Worm (Caenorhabditis elegans) whole organism, mixed stage, embryonic: ENCODE results near the gene str-130.

ENCODE experiments used
- M03D4.4 ChIP-seq: sonication (generic microtip); optimal IDR thresholded peaks from 2 replicates; lab custom pipeline; 2017; ENCODE audit warnings: mild to moderate bottlenecking, missing genetic modification characterization, missing compliant biosample characterization
- bed-3 ChIP-seq: fragments of 200-800 bp; sonication (Bioruptor generic); optimal IDR thresholded peaks from 3 replicates; lab custom pipeline; 2018; ENCODE audit warnings: mild to moderate bottlenecking, missing genetic modification characterization, moderate library complexity, missing compliant biosample characterization
- blmp-1 ChIP-seq: fragments of 150-350 bp; optimal IDR thresholded peaks from 2 replicates; lab custom pipeline; 2014; ENCODE audit warnings: missing biosample characterization, missing genetic modification characterization
- ceh-39 ChIP-seq: fragments of 150-350 bp; optimal IDR thresholded peaks from 2 replicates; lab custom pipeline; 2014; ENCODE audit warnings: missing biosample characterization, missing genetic modification characterization
- ceh-43 ChIP-seq: fragments of 200-800 bp; sonication (Bioruptor generic); optimal IDR thresholded peaks from 2 replicates; lab custom pipeline; 2018; ENCODE audit warnings: mild to moderate bottlenecking, missing genetic modification characterization, moderate library complexity, missing compliant biosample characterization
- ceh-83 ChIP-seq: fragments of 200-800 bp; sonication (Bioruptor generic); optimal IDR thresholded peaks from 2 replicates; lab custom pipeline; 2018; ENCODE audit warnings: mild to moderate bottlenecking, missing genetic modification characterization, missing compliant biosample characterization
- ces-1 ChIP-seq: fragments of 150-350 bp; optimal IDR thresholded peaks from 2 replicates; lab custom pipeline; 2014; ENCODE audit warnings: missing biosample characterization, missing genetic modification reagents, missing genetic modification characterization
- cnd-1 ChIP-seq: fragments of 200-800 bp; sonication (Bioruptor generic); optimal IDR thresholded peaks from 2 replicates; lab custom pipeline; 2018; ENCODE audit warnings: mild to moderate bottlenecking, missing genetic modification characterization, missing compliant biosample characterization
- drap-1 ChIP-seq: fragments of 200-800 bp; sonication (Bioruptor generic); optimal IDR thresholded peaks from 3 replicates; lab custom pipeline; 2018; ENCODE audit warnings: mild to moderate bottlenecking, missing genetic modification characterization, missing compliant biosample characterization
- elt-1 ChIP-seq: sonication (generic microtip); optimal IDR thresholded peaks from 2 replicates; lab custom pipeline; 2017; ENCODE audit warnings: missing genetic modification characterization, mild to moderate bottlenecking, missing compliant biosample characterization, antibody characterized with exemption, moderate library complexity, borderline replicate concordance; ENCODE audit not compliant: insufficient read depth
- elt-3 ChIP-seq: fragments of 150-350 bp; optimal IDR thresholded peaks from 2 replicates; lab custom pipeline; 2014; ENCODE audit warnings: missing biosample characterization, missing genetic modification characterization
- flh-1 ChIP-seq: fragments of 200-800 bp; sonication (Bioruptor generic); optimal IDR thresholded peaks from 2 replicates; lab custom pipeline; 2018; ENCODE audit warnings: mild to moderate bottlenecking, missing genetic modification characterization, moderate library complexity, missing compliant biosample characterization
- ham-2 ChIP-seq: fragments of 200-800 bp; sonication (Bioruptor generic); optimal IDR thresholded peaks from 2 replicates; lab custom pipeline; 2018; ENCODE audit warnings: mild to moderate bottlenecking, missing genetic modification characterization, missing compliant biosample characterization
- hlh-1 ChIP-seq: fragments of 150-350 bp; optimal IDR thresholded peaks from 2 replicates; lab custom pipeline; 2014; ENCODE audit warnings: missing biosample characterization, missing genetic modification reagents, missing genetic modification characterization
- lin-13 ChIP-seq: fragments of 150-350 bp; optimal IDR thresholded peaks from 2 replicates; lab custom pipeline; 2014; ENCODE audit warnings: missing biosample characterization, missing genetic modification characterization
- lin-32 ChIP-seq: fragments of 200-800 bp; sonication (Bioruptor generic); optimal IDR thresholded peaks from 2 replicates; lab custom pipeline; 2018; ENCODE audit warnings: mild to moderate bottlenecking, missing genetic modification characterization, missing compliant biosample characterization
- lsy-2 ChIP-seq: fragments of 150-350 bp; optimal IDR thresholded peaks from 2 replicates; lab custom pipeline; 2014; ENCODE audit warnings: missing biosample characterization, missing genetic modification characterization
- mab-5 ChIP-seq: fragments of 150-350 bp; optimal IDR thresholded peaks from 2 replicates; lab custom pipeline; 2014; ENCODE audit warnings: missing biosample characterization, missing genetic modification characterization
- mep-1 ChIP-seq: fragments of 150-350 bp; optimal IDR thresholded peaks from 2 replicates; lab custom pipeline; 2017; ENCODE audit warnings: missing biosample characterization, missing genetic modification reagents, missing genetic modification characterization, inconsistent platforms
- mls-2 ChIP-seq: sonication (generic microtip); optimal IDR thresholded peaks from 2 replicates; lab custom pipeline; 2016; ENCODE audit warnings: mild to moderate bottlenecking, missing genetic modification characterization, moderate library complexity, missing compliant biosample characterization
- nhr-12 ChIP-seq: fragments of 150-350 bp; optimal IDR thresholded peaks from 2 replicates; lab custom pipeline; 2014; ENCODE audit warnings: missing biosample characterization, missing genetic modification characterization
- nhr-2 ChIP-seq: fragments of 150-350 bp; optimal IDR thresholded peaks from 2 replicates; lab custom pipeline; 2014; ENCODE audit warnings: missing biosample characterization, missing genetic modification characterization
- nhr-237 ChIP-seq: fragments of 150-350 bp; optimal IDR thresholded peaks from 2 replicates; lab custom pipeline; 2014; ENCODE audit warnings: missing biosample characterization, missing genetic modification characterization
- nhr-28 ChIP-seq: fragments of 150-350 bp; optimal IDR thresholded peaks from 2 replicates; lab custom pipeline; 2014; ENCODE audit warnings: missing biosample characterization, missing genetic modification characterization
- nhr-76 ChIP-seq: sonication (generic microtip); optimal IDR thresholded peaks from 2 replicates; lab custom pipeline; 2017; ENCODE audit warnings: missing biosample characterization, missing genetic modification characterization
- pha-4 ChIP-seq: fragments of 150-350 bp; optimal IDR thresholded peaks from 2 replicates; lab custom pipeline; 2018; ENCODE audit warnings: missing biosample characterization, missing genetic modification reagents, missing genetic modification characterization
- sem-2 ChIP-seq: fragments of 200-800 bp; sonication (Bioruptor generic); optimal IDR thresholded peaks from 2 replicates; lab custom pipeline; 2018; ENCODE audit warnings: mild to moderate bottlenecking, missing genetic modification characterization, missing compliant biosample characterization
- snpc-4 ChIP-seq: fragments of 150-350 bp; optimal IDR thresholded peaks from 2 replicates; lab custom pipeline; 2014; ENCODE audit warnings: missing biosample characterization, missing genetic modification characterization
- sptf-1 ChIP-seq: sonication (generic microtip); optimal IDR thresholded peaks from 2 replicates; lab custom pipeline; 2017; ENCODE audit warnings: mild to moderate bottlenecking, missing genetic modification characterization, moderate library complexity, missing compliant biosample characterization
- unc-120 ChIP-seq: sonication (generic microtip); optimal IDR thresholded peaks from 2 replicates; lab custom pipeline; 2017; ENCODE audit warnings: missing genetic modification characterization, missing compliant biosample characterization; ENCODE audit not compliant: poor library complexity, severe bottlenecking
- unc-39 ChIP-seq: fragments of 150-350 bp; optimal IDR thresholded peaks from 2 replicates; lab custom pipeline; 2014; ENCODE audit warnings: missing biosample characterization, missing genetic modification characterization
- unc-62 ChIP-seq: fragments of 150-350 bp; optimal IDR thresholded peaks from 2 replicates; lab custom pipeline; 2014; ENCODE audit warnings: missing biosample characterization, missing genetic modification reagents, missing genetic modification characterization
- zip-8 ChIP-seq: fragments of 150-350 bp; optimal IDR thresholded peaks from 2 replicates; lab custom pipeline; 2014; ENCODE audit warnings: missing biosample characterization, missing genetic modification characterization
- ztf-11 ChIP-seq: fragments of 150-350 bp; optimal IDR thresholded peaks from 2 replicates; lab custom pipeline; 2014; ENCODE audit warnings: missing biosample characterization, missing genetic modification characterization

str-130 gene

ce11 chrV:8090595-8090994, at the start of gene str-130:
Gene str-130, minus strand, starts transcription at chrV:8090695.
- TF ChIP-seq ham-2 (GFP tag; lab: Kevin White, UChicago) (no peak), cnd-1 (tag; lab: Kevin White, UChicago) (no peak), elt-1 (tag; lab: Kevin White, UChicago) (no peak), hlh-1 (tag; lab: Kevin White, UChicago) (no peak), unc-120 (no peak), mab-5 (no peak), nhr-12 (tag; lab: Kevin White, UChicago) (no peak), drap-1 (no peak), pha-4 (tag; lab: Kevin White, UChicago) (no peak), snpc-4 (tag; lab: Kevin White, UChicago) (no peak), sem-2 (no peak), nhr-237 (tag; lab: Kevin White, UChicago) (no peak), ztf-11 (no peak), unc-39 (tag; lab: Kevin White, UChicago) (no peak)

ce11 chrV:8132926-8133325, 42.4 kb upstream of the str-130 start, which contains the start of gene D1014.4:
Gene D1014.4, plus strand, starts transcription at chrV:8133226.
- TF ChIP-seq ztf-11 (no peak), pha-4 (tag; lab: Kevin White, UChicago) (no peak), ces-1 (GFP tag; lab: Kevin White, UChicago) (peak; percentile 6), ceh-83 (GFP tag; lab: Kevin White, UChicago) (no peak)

- TF ChIP-seq ceh-83 (GFP tag; lab: Kevin White, UChicago) (no peak), elt-3 (tag; lab: Kevin White, UChicago) (no peak), mab-5 (no peak), sem-2 (no peak), unc-39 (tag; lab: Kevin White, UChicago) (no peak), pha-4 (tag; lab: Kevin White, UChicago) (no peak), lin-32 (GFP tag; lab: Kevin White, UChicago) (no peak), snpc-4 (tag; lab: Kevin White, UChicago) (no peak), unc-120 (no peak), unc-62 (GFP tag; lab: Kevin White, UChicago) (no peak), blmp-1 (tag; lab: Kevin White, UChicago) (no peak), hlh-1 (tag; lab: Kevin White, UChicago) (no peak)
Measured at ce11 chrV:8131628-8132027, 41.1 kb upstream of the str-130 start.

- no peak for TF ChIP-seq hlh-1 (tag; lab: Kevin White, UChicago)
- no peak for TF ChIP-seq bed-3 (GFP tag; lab: Kevin White, UChicago)
- TF ChIP-seq nhr-76: no peak
- TF ChIP-seq blmp-1 (tag; lab: Kevin White, UChicago): no peak
- no peak for TF ChIP-seq ces-1 (GFP tag; lab: Kevin White, UChicago)
- TF ChIP-seq snpc-4 (tag; lab: Kevin White, UChicago): no peak
- TF ChIP-seq pha-4 (tag; lab: Kevin White, UChicago): no peak
- TF ChIP-seq flh-1 (GFP tag; lab: Kevin White, UChicago): no peak
- TF ChIP-seq nhr-12 (tag; lab: Kevin White, UChicago): no peak
- no peak for TF ChIP-seq sem-2
- TF ChIP-seq ceh-39: no peak
- TF ChIP-seq elt-1 (tag; lab: Kevin White, UChicago): no peak
- TF ChIP-seq ceh-83 (GFP tag; lab: Kevin White, UChicago): no peak
- TF ChIP-seq zip-8 (tag; lab: Kevin White, UChicago): no peak
- no peak for TF ChIP-seq ham-2 (GFP tag; lab: Kevin White, UChicago)
- TF ChIP-seq mls-2 (tag; lab: Kevin White, UChicago): no peak
- TF ChIP-seq, all 35 proteins: peak for 0
Measured at ce11 chrV:8130812-8131211, 40.3 kb upstream of the str-130 start.

- TF ChIP-seq snpc-4 (tag; lab: Kevin White, UChicago) (no peak), unc-39 (tag; lab: Kevin White, UChicago) (no peak), mep-1 (tag; lab: Kevin White, UChicago) (peak; percentile 58), lsy-2 (no peak), nhr-2 (no peak), unc-62 (GFP tag; lab: Kevin White, UChicago) (no peak), pha-4 (tag; lab: Kevin White, UChicago) (peak; percentile 21), blmp-1 (tag; lab: Kevin White, UChicago) (no peak), nhr-28 (tag; lab: Kevin White, UChicago) (no peak), sem-2 (no peak), elt-1 (tag; lab: Kevin White, UChicago) (no peak), ztf-11 (no peak), bed-3 (GFP tag; lab: Kevin White, UChicago) (no peak), sptf-1 (tag; lab: Kevin White, UChicago) (no peak), nhr-76 (no peak), ceh-83 (GFP tag; lab: Kevin White, UChicago) (no peak), unc-120 (no peak), lin-32 (GFP tag; lab: Kevin White, UChicago) (no peak), lin-13 (no peak), ces-1 (GFP tag; lab: Kevin White, UChicago) (peak; percentile 52), M03D4.4 (tag; lab: Kevin White, UChicago) (no peak), flh-1 (GFP tag; lab: Kevin White, UChicago) (no peak), ceh-43 (GFP tag; lab: Kevin White, UChicago) (no peak), mls-2 (tag; lab: Kevin White, UChicago) (no peak)
Measured at ce11 chrV:8130149-8130661, 39.7 kb upstream of the str-130 start, which contains the start of gene snap-1. Gene snap-1, plus strand, starts transcription at chrV:8130611.
